Fruit fly (Drosophila melanogaster): Measurements from ENCODE around the gene CG31465.

- TF ChIP-seq psq (optimal IDR thresholded peaks at IDR 0.05) (no peak), CG8478 (optimal IDR thresholded peaks at IDR 0.05) (no peak), Dll (optimal IDR thresholded peaks at IDR 0.05) (no peak)
Measured at dm6 chr3R:21836614-21837013, 44.0 kb upstream of the CG31465 start.
